Worm (Caenorhabditis elegans) whole organism, midembryonic: ENCODE data around the gene mxl-3.

ENCODE experiments used
- T22C8.4 ChIP-seq: fragments of 200-800 bp; sonication (Bioruptor generic); IDR thresholded peaks from 2 replicates; pipeline ENCODE4 v1.3.6; 2022; ENCODE audit warnings: missing genetic modification characterization, missing compliant biosample characterization
- klf-2 ChIP-seq: fragments of 200-800 bp; sonication (Bioruptor generic); conservative IDR thresholded peaks from 2 replicates; pipeline ENCODE4 v1.3.6; 2022; ENCODE audit warnings: missing genetic modification reagents, missing genetic modification characterization, missing compliant biosample characterization

ce11 chrX:13348417-13348816, 2.2 kb downstream of the mxl-3 start:
- TF ChIP-seq klf-2 (GFP tag; lab: Robert Waterston, UW): no peak
- TF ChIP-seq T22C8.4 (GFP tag; lab: Robert Waterston, UW): no peak
